Fruit fly (Drosophila melanogaster) whole organism, pupa: ENCODE results near the gene AMPKalpha.

Source experiments
- CG10348 ChIP-seq: fragments of 200-800 bp; sonication (Bioruptor generic); IDR thresholded peaks from 2 replicates; pipeline ENCODE4 v1.3.6; 2022; ENCODE audit warnings: missing biosample characterization, missing genetic modification characterization
- CG12605 ChIP-seq: fragments of 200-800 bp; sonication (Bioruptor generic); IDR thresholded peaks from 2 replicates; pipeline ENCODE4 v1.3.6; 2022; ENCODE audit warnings: missing biosample characterization, missing genetic modification characterization
- CG13204 ChIP-seq: fragments of 200-800 bp; sonication (Bioruptor generic); optimal IDR thresholded peaks from 2 replicates; lab custom pipeline; 2018; ENCODE audit warnings: missing biosample characterization, mild to moderate bottlenecking, missing genetic modification characterization, moderate library complexity
- CG14655 ChIP-seq: fragments of 200-800 bp; sonication (Bioruptor generic); optimal IDR thresholded peaks from 3 replicates; lab custom pipeline; 2017; ENCODE audit warnings: mild to moderate bottlenecking, missing biosample characterization, missing genetic modification reagents, missing genetic modification characterization
- CG15710 ChIP-seq: fragments of 200-800 bp; sonication (Bioruptor generic); optimal IDR thresholded peaks from 2 replicates; lab custom pipeline; 2018; ENCODE audit warnings: missing biosample characterization, mild to moderate bottlenecking, missing genetic modification characterization, moderate library complexity
- CG17806 ChIP-seq: fragments of 200-800 bp; sonication (Bioruptor generic); optimal IDR thresholded peaks from 2 replicates; lab custom pipeline; 2018; ENCODE audit warnings: missing biosample characterization, mild to moderate bottlenecking, missing genetic modification characterization, moderate library complexity
- CG32121 ChIP-seq: fragments of 200-800 bp; sonication (Bioruptor generic); IDR thresholded peaks from 2 replicates; pipeline ENCODE4 v1.3.6; 2022; ENCODE audit warnings: missing biosample characterization, missing genetic modification characterization
- CG34367 ChIP-seq: fragments of 200-800 bp; sonication (Bioruptor generic); optimal IDR thresholded peaks from 2 replicates; lab custom pipeline; 2018; ENCODE audit warnings: missing biosample characterization, mild to moderate bottlenecking, missing genetic modification characterization
- CG4496 ChIP-seq: fragments of 200-800 bp; sonication (Bioruptor generic); IDR thresholded peaks from 3 replicates; pipeline ENCODE4 v1.3.6; 2022; ENCODE audit warnings: missing biosample characterization, missing genetic modification characterization
- CG8159 ChIP-seq: fragments of 200-800 bp; sonication (Bioruptor generic); optimal IDR thresholded peaks from 3 replicates; lab custom pipeline; 2018; ENCODE audit warnings: missing biosample characterization, mild to moderate bottlenecking, missing genetic modification characterization, moderate library complexity
- CG8301 ChIP-seq: fragments of 200-800 bp; sonication (Bioruptor generic); optimal IDR thresholded peaks from 2 replicates; lab custom pipeline; 2018; ENCODE audit warnings: missing biosample characterization, mild to moderate bottlenecking, missing genetic modification characterization
- CG9948 ChIP-seq: fragments of 200-800 bp; sonication (Bioruptor generic); optimal IDR thresholded peaks from 2 replicates; lab custom pipeline; 2018; ENCODE audit warnings: missing biosample characterization, mild to moderate bottlenecking, missing genetic modification characterization, moderate library complexity
- D1 ChIP-seq: fragments of 200-800 bp; sonication (Bioruptor generic); optimal IDR thresholded peaks from 2 replicates; lab custom pipeline; 2018; ENCODE audit warnings: missing biosample characterization, mild to moderate bottlenecking, missing genetic modification characterization, moderate library complexity
- EcR ChIP-seq: fragments of 200-800 bp; sonication (Bioruptor generic); optimal IDR thresholded peaks from 3 replicates; lab custom pipeline; 2019; ENCODE audit warnings: missing biosample characterization, missing genetic modification characterization, mild to moderate bottlenecking, moderate library complexity, missing genetic modification reagents
- Ets98B ChIP-seq: fragments of 200-800 bp; sonication (Bioruptor generic); IDR thresholded peaks from 2 replicates; pipeline ENCODE4 v1.3.6; 2022; ENCODE audit warnings: missing biosample characterization, missing genetic modification characterization
- Pif1B ChIP-seq: fragments of 200-800 bp; sonication (Bioruptor generic); optimal IDR thresholded peaks from 3 replicates; lab custom pipeline; 2016; ENCODE audit warnings: missing biosample characterization, missing genetic modification characterization
- Snoo ChIP-seq: fragments of 200-800 bp; sonication (Bioruptor generic); optimal IDR thresholded peaks from 3 replicates; lab custom pipeline; 2017; ENCODE audit warnings: missing biosample characterization, mild to moderate bottlenecking, missing genetic modification characterization, inconsistent platforms
- fd96Ca ChIP-seq: fragments of 200-800 bp; sonication (Bioruptor generic); IDR thresholded peaks from 3 replicates; pipeline ENCODE4 v1.3.6; 2022; ENCODE audit warnings: missing biosample characterization, missing genetic modification characterization
- gl ChIP-seq: fragments of 200-800 bp; sonication (Bioruptor generic); optimal IDR thresholded peaks from 2 replicates; lab custom pipeline; 2018; ENCODE audit warnings: missing biosample characterization, mild to moderate bottlenecking, missing genetic modification characterization
- rn ChIP-seq: fragments of 200-800 bp; sonication (Bioruptor generic); IDR thresholded peaks from 2 replicates; pipeline ENCODE4 v1.3.6; 2022; ENCODE audit warnings: missing biosample characterization, missing genetic modification characterization

The AMPKalpha gene

DNA sequence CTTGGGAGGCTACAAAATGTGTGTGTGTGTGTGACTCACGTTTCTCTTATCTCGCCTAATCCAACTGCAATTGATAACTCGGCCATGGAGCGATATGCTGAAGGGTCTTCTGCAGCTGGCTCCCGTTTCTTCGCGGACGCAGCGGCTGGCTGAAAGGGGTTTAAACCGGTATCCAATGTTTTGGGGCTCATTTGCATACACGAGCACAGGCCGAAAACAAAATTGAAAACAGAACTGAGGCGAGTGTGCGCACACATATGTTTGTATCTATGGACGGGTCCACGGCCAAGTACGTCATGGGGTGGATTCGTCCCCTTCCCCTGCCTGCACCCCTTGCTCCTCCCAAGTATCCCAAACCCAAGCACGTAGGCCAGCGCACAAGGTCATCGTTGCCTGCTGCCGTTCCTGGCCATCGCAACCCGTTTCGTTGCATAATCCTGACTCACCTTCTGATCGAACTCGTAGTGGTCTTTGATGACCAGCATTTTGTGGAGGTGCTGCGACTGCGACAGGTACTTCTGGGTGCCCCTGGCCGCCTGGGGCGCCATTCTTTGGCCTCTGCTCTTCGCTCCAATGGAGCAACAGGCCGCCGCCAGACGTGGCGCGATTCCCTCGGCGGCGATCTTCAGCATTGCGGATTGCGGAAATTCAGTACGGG is 4.5 kb downstream of the AMPKalpha start:
- TF ChIP-seq D1 (tag; lab: Kevin White, UChicago) (no peak), CG9948 (tag; lab: Kevin White, UChicago) (no peak), CG13204 (no peak), CG32121 (no peak), CG14655 (GFP tag; lab: Kevin White, UChicago) (no peak), CG10348 (GFP tag; lab: Robert Waterston, UW) (no peak), CG17806 (tag; lab: Kevin White, UChicago) (no peak), CG15710 (tag; lab: Kevin White, UChicago) (no peak), Pif1B (GFP tag; lab: Kevin White, UChicago) (no peak), CG4496 (GFP tag; lab: Robert Waterston, UW) (no peak)

DNA sequence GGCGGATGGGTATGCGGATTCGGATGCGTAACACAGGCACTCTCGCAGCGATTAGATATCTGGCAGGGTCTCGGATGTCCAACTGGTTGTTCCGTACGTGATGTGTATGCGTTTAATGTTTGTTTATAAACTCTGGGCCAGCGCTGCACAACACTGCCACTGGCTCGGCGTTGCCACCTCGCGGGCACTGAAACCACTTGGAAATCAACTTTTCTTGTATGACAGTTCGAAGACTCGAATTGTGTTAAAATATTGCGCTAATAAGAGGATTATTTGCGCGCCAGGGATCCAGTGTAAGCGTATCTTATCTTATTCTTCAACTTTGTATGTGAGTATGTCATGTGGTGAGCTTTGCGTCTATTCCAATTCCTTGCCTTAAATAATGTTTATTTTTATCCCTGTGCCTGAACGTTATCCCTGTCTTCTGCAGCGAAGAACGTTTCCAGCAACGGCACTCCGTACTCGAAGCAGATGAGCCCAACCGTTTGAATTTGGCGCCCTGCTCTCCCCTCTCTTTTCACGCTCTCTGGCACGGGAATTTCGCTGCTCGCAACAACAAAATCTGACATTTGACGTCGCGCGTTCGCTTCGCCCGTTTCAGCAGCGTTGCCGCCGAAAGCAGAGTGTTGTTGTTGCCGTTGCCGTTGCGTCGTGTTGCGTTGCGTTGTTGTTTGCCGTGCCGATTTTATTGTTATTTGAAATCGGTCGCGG is 5.2 kb downstream of the AMPKalpha start, which contains the start of the genes CG3719 and CG32813:
TSS of gene CG3719 (minus strand) at position 131 of the 711 bp plus-strand sequence.
TSS of gene CG32813 (plus strand) at position 565 of the 711 bp plus-strand sequence.
- TF ChIP-seq Ets98B (GFP tag; lab: Robert Waterston, UW) = no peak
- no peak for TF ChIP-seq fd96Ca (GFP tag; lab: Robert Waterston, UW)
- no peak for TF ChIP-seq CG34367 (tag; lab: Kevin White, UChicago)
- no peak for TF ChIP-seq CG15710 (tag; lab: Kevin White, UChicago)
- peak; percentile 44; the same call in 2 of the 3 replicates for TF ChIP-seq CG4496 (GFP tag; lab: Robert Waterston, UW)
- TF ChIP-seq CG13204 = peak; percentile 54
- no peak for TF ChIP-seq CG32121
- TF ChIP-seq, all 21 proteins: peak for 2

DNA sequence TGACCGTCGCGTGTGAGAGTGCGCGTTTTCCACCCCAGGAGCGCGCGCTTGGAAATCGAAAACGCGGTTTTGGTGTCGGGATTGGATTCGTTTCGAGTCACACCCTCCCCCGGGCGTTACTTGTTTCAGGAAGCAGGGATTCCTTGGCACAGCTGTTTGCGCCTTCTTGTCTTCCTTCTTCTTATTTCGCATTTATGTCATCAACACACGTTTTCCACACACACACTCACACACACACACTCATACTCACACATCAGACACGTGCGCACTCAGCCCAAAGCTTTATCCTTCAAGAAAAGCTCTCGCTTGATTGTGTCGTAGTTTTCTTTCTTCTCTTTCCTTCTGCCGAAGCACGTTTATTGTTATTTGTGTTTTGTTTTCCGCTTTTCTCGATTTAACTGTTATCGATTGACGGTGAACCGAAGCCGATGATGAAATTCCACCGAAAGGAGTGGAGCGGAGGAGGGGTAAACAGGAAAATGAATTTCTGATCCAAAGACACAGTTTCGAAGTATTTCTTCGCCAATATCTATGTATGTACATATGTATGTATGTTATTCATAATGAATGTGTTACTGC is 6.2 kb downstream of the AMPKalpha start:
- no peak for TF ChIP-seq CG32121
- TF ChIP-seq Ets98B (GFP tag; lab: Robert Waterston, UW) = no peak
- TF ChIP-seq rn (GFP tag; lab: Robert Waterston, UW) = no peak

DNA sequence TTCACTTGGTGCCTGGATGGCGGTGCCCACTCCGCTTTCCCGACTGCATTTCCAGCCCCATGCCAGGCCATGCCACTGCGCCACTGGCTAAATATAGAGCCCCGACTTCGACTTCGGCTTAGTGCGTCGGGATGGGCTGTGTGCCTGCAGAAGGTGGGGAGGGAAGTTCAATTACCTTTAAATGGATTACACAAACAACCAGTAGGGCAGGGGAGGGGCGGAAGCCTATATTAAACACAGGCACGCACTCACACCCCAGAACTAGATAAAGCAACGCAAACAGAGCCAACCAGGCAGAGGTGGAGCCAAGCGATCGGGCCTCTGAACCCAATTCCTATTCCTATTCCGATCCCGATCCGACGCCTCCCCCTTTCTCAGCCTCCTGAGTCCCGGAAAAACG is 7.2 kb downstream of the AMPKalpha start:
- TF ChIP-seq EcR (GFP tag; lab: Kevin White, UChicago) (peak; percentile 60), CG34367 (tag; lab: Kevin White, UChicago) (no peak)

dm6 chrX:1384232-1384631 is 8.9 kb downstream of the AMPKalpha start:
- peak; percentile 14 for TF ChIP-seq CG13204
- TF ChIP-seq EcR (GFP tag; lab: Kevin White, UChicago) = no peak

- TF ChIP-seq CG10348 (GFP tag; lab: Robert Waterston, UW) (no peak), CG34367 (tag; lab: Kevin White, UChicago) (no peak), CG32121 (no peak), CG9948 (tag; lab: Kevin White, UChicago) (no peak), CG15710 (tag; lab: Kevin White, UChicago) (no peak), Pif1B (GFP tag; lab: Kevin White, UChicago) (no peak), fd96Ca (GFP tag; lab: Robert Waterston, UW) (no peak), CG4496 (GFP tag; lab: Robert Waterston, UW) (no peak), EcR (GFP tag; lab: Kevin White, UChicago) (no peak), CG13204 (no peak), CG8159 (no peak), CG12605 (GFP tag; lab: Robert Waterston, UW) (no peak), CG14655 (GFP tag; lab: Kevin White, UChicago) (no peak), CG17806 (tag; lab: Kevin White, UChicago) (no peak), D1 (tag; lab: Kevin White, UChicago) (no peak), CG8301 (tag; lab: Kevin White, UChicago) (no peak), Ets98B (GFP tag; lab: Robert Waterston, UW) (no peak)
Measured at dm6 chrX:1387149-1387752, 11.9 kb downstream of the AMPKalpha start.

dm6 chrX:1388148-1388703 is 12.9 kb downstream of the AMPKalpha start:
- TF ChIP-seq gl (tag; lab: Kevin White, UChicago) (no peak), CG34367 (tag; lab: Kevin White, UChicago) (no peak), EcR (GFP tag; lab: Kevin White, UChicago) (peak; percentile 21), CG9948 (tag; lab: Kevin White, UChicago) (no peak), CG13204 (peak; percentile 95), CG17806 (tag; lab: Kevin White, UChicago) (no peak), CG32121 (no peak), CG4496 (GFP tag; lab: Robert Waterston, UW) (no peak), fd96Ca (GFP tag; lab: Robert Waterston, UW) (no peak), CG8301 (tag; lab: Kevin White, UChicago) (no peak), Snoo (tag; lab: Kevin White, UChicago) (no peak), Ets98B (GFP tag; lab: Robert Waterston, UW) (peak; percentile 6; the same call in 1 of the 2 replicates), CG8159 (no peak), CG10348 (GFP tag; lab: Robert Waterston, UW) (no peak)
